Fruit fly (Drosophila melanogaster) whole organism, adult: ENCODE data around the gene rau.

Experiments
- CG11617 ChIP-seq: fragments of 200-800 bp; sonication (Bioruptor generic); optimal IDR thresholded peaks from 2 replicates; lab custom pipeline; 2017; ENCODE audit warnings: mild to moderate bottlenecking, missing biosample characterization, missing genetic modification reagents, missing genetic modification characterization
- CG12768 ChIP-seq: fragments of 200-800 bp; sonication (Bioruptor generic); optimal IDR thresholded peaks from 2 replicates; lab custom pipeline; 2017; ENCODE audit warnings: missing biosample characterization, missing genetic modification characterization, mild to moderate bottlenecking, moderate library complexity, missing genetic modification reagents
- CG14711 ChIP-seq: fragments of 200-800 bp; sonication (Bioruptor generic); optimal IDR thresholded peaks from 2 replicates; lab custom pipeline; 2018; ENCODE audit warnings: missing biosample characterization, mild to moderate bottlenecking, missing genetic modification characterization, moderate library complexity
- CG1620 ChIP-seq: fragments of 200-800 bp; sonication (Bioruptor generic); optimal IDR thresholded peaks from 2 replicates; lab custom pipeline; 2016; ENCODE audit warnings: missing biosample characterization, missing genetic modification characterization
- CG33017 ChIP-seq: fragments of 200-800 bp; sonication (Bioruptor generic); optimal IDR thresholded peaks from 2 replicates; lab custom pipeline; 2018; ENCODE audit warnings: missing biosample characterization, mild to moderate bottlenecking, missing genetic modification characterization, moderate library complexity
- CG5204 ChIP-seq: fragments of 200-800 bp; sonication (Bioruptor generic); optimal IDR thresholded peaks from 2 replicates; lab custom pipeline; 2016; ENCODE audit warnings: missing biosample characterization, missing genetic modification characterization
- CG7045 ChIP-seq: fragments of 200-800 bp; sonication (Bioruptor generic); optimal IDR thresholded peaks from 2 replicates; lab custom pipeline; 2017; ENCODE audit warnings: missing biosample characterization, mild to moderate bottlenecking, missing genetic modification characterization
- CG7101 ChIP-seq: fragments of 200-800 bp; sonication (Bioruptor generic); optimal IDR thresholded peaks from 2 replicates; lab custom pipeline; 2018; ENCODE audit warnings: missing biosample characterization, mild to moderate bottlenecking, missing genetic modification characterization, moderate library complexity
- Clk ChIP-seq: fragments of 200-800 bp; sonication (Bioruptor generic); optimal IDR thresholded peaks from 2 replicates; lab custom pipeline; 2017; ENCODE audit warnings: missing biosample characterization, missing genetic modification characterization
- Crg-1 ChIP-seq: fragments of 200-800 bp; sonication (Bioruptor generic); optimal IDR thresholded peaks from 2 replicates; lab custom pipeline; 2016; ENCODE audit warnings: missing biosample characterization, missing genetic modification characterization
- Hr96 ChIP-seq: fragments of 200-800 bp; sonication (Bioruptor generic); optimal IDR thresholded peaks from 2 replicates; lab custom pipeline; 2016; ENCODE audit warnings: missing biosample characterization, missing genetic modification characterization
- Mnt ChIP-seq: fragments of 200-800 bp; sonication (Bioruptor generic); optimal IDR thresholded peaks from 2 replicates; lab custom pipeline; 2016; ENCODE audit warnings: missing biosample characterization, mild to moderate bottlenecking, missing genetic modification characterization
- bab1 ChIP-seq: fragments of 200-800 bp; sonication (Bioruptor generic); optimal IDR thresholded peaks from 3 replicates; lab custom pipeline; 2019; ENCODE audit warnings: missing biosample characterization, mild to moderate bottlenecking, missing genetic modification characterization, moderate library complexity
- cic ChIP-seq: fragments of 200-800 bp; sonication (Bioruptor generic); optimal IDR thresholded peaks from 2 replicates; lab custom pipeline; 2017; ENCODE audit warnings: missing biosample characterization, mild to moderate bottlenecking, missing genetic modification characterization, moderate library complexity
- cnc ChIP-seq, 2 experiments: fragments of >200 bp; optimal IDR thresholded peaks; 2 replicates each; lab custom pipeline; 2017
- kay ChIP-seq: fragments of 200-800 bp; sonication (Bioruptor generic); peaks from one replicate; lab custom pipeline; 2016; ENCODE audit warnings: missing biosample characterization, missing genetic modification characterization, borderline replicate concordance
- ovo ChIP-seq: fragments of 200-800 bp; sonication (Bioruptor generic); optimal IDR thresholded peaks from 2 replicates; lab custom pipeline; 2016; ENCODE audit warnings: missing biosample characterization, missing genetic modification characterization
- pad ChIP-seq: fragments of 200-800 bp; sonication (Bioruptor generic); optimal IDR thresholded peaks from 3 replicates; lab custom pipeline; 2017; ENCODE audit warnings: missing biosample characterization, missing genetic modification characterization, mild to moderate bottlenecking, moderate library complexity, missing genetic modification reagents
- tj ChIP-seq: fragments of 200-800 bp; sonication (Bioruptor generic); optimal IDR thresholded peaks from 3 replicates; lab custom pipeline; 2017; ENCODE audit warnings: missing biosample characterization, mild to moderate bottlenecking, missing genetic modification characterization, moderate library complexity
- toe ChIP-seq: fragments of 200-800 bp; sonication (Bioruptor generic); optimal IDR thresholded peaks from 2 replicates; lab custom pipeline; 2016; ENCODE audit warnings: missing biosample characterization, missing genetic modification characterization

rau gene

dm6 chr2L:5906893-5907850, 27.9 kb upstream of the rau start, which contains the start of gene bchs:
TSS of gene bchs (plus strand) at chr2L:5907169.
- TF ChIP-seq CG7045 (GFP tag; lab: Kevin White, UChicago) (peak; percentile 18), Hr96 (GFP tag; lab: Kevin White, UChicago) (peak; percentile 56), bab1 (GFP tag; lab: Kevin White, UChicago) (peak; percentile 55), CG12768 (GFP tag; lab: Kevin White, UChicago) (peak; percentile 40), Crg-1 (GFP tag; lab: Kevin White, UChicago) (peak; percentile 52), CG11617 (no peak), kay (peak; percentile 71), cic (GFP tag; lab: Kevin White, UChicago) (peak; percentile 97), CG5204 (peak; percentile 14), Clk (GFP tag; lab: Kevin White, UChicago) (no peak), ovo (GFP tag; lab: Kevin White, UChicago) (peak; percentile 82), pad (peak; percentile 57), CG7101 (peak; percentile 47), CG1620 (peak; percentile 58), CG14711 (tag; lab: Kevin White, UChicago) (peak; percentile 27), Mnt (GFP tag; lab: Kevin White, UChicago) (no peak), CG33017 (tag; lab: Kevin White, UChicago) (no peak), cnc (optimal IDR thresholded peaks at IDR 0.05; lab: Kevin White, UChicago) (no peak), toe (GFP tag; lab: Kevin White, UChicago) (peak; percentile 9), tj (GFP tag; lab: Kevin White, UChicago) (peak; percentile 84)

- no peak for TF ChIP-seq toe (GFP tag; lab: Kevin White, UChicago)
- TF ChIP-seq CG12768 (GFP tag; lab: Kevin White, UChicago), result no peak
- no peak for TF ChIP-seq ovo (GFP tag; lab: Kevin White, UChicago)
- TF ChIP-seq CG5204, result no peak
- TF ChIP-seq Crg-1 (GFP tag; lab: Kevin White, UChicago), result no peak
- no peak for TF ChIP-seq CG14711 (tag; lab: Kevin White, UChicago)
- no peak for TF ChIP-seq cic (GFP tag; lab: Kevin White, UChicago)
- no peak for TF ChIP-seq Clk (GFP tag; lab: Kevin White, UChicago)
- no peak for TF ChIP-seq CG1620
- TF ChIP-seq pad, result no peak
- no peak for TF ChIP-seq CG7045 (GFP tag; lab: Kevin White, UChicago)
Observed at dm6 chr2L:5904585-5904984, 25.3 kb upstream of the rau start, which contains the start of gene CG9021. TSS of gene CG9021 (minus strand) at chr2L:5904689.

dm6 chr2L:5902898-5903297, 23.6 kb upstream of the rau start:
- TF ChIP-seq CG12768 (GFP tag; lab: Kevin White, UChicago) (no peak), CG7101 (no peak), Crg-1 (GFP tag; lab: Kevin White, UChicago) (no peak), ovo (GFP tag; lab: Kevin White, UChicago) (no peak), CG11617 (no peak), bab1 (GFP tag; lab: Kevin White, UChicago) (no peak), kay (no peak)

dm6 chr2L:5901553-5901952, 22.3 kb upstream of the rau start:
- TF ChIP-seq cnc (optimal IDR thresholded peaks at IDR 0.05; lab: Kevin White, UChicago) (no peak), bab1 (GFP tag; lab: Kevin White, UChicago) (no peak), Clk (GFP tag; lab: Kevin White, UChicago) (no peak), CG1620 (no peak), tj (GFP tag; lab: Kevin White, UChicago) (no peak), CG33017 (tag; lab: Kevin White, UChicago) (no peak), Crg-1 (GFP tag; lab: Kevin White, UChicago) (no peak), ovo (GFP tag; lab: Kevin White, UChicago) (no peak), CG5204 (no peak), CG7101 (no peak), kay (no peak), CG7045 (GFP tag; lab: Kevin White, UChicago) (no peak), CG11617 (no peak), toe (GFP tag; lab: Kevin White, UChicago) (no peak), CG14711 (tag; lab: Kevin White, UChicago) (no peak), cic (GFP tag; lab: Kevin White, UChicago) (no peak), Hr96 (GFP tag; lab: Kevin White, UChicago) (no peak), pad (no peak), Mnt (GFP tag; lab: Kevin White, UChicago) (no peak)

- TF ChIP-seq CG7045 (GFP tag; lab: Kevin White, UChicago), result no peak
- TF ChIP-seq Crg-1 (GFP tag; lab: Kevin White, UChicago), result no peak
- TF ChIP-seq CG5204, result no peak
- TF ChIP-seq cic (GFP tag; lab: Kevin White, UChicago), result peak; percentile 31
- no peak for TF ChIP-seq kay
- TF ChIP-seq tj (GFP tag; lab: Kevin White, UChicago), result peak; percentile 98
- peak; percentile 29 for TF ChIP-seq bab1 (GFP tag; lab: Kevin White, UChicago)
Observed at dm6 chr2L:5899170-5899708, 19.9 kb upstream of the rau start.

dm6 chr2L:5894533-5894932, 15.2 kb upstream of the rau start:
- TF ChIP-seq pad (no peak), cic (GFP tag; lab: Kevin White, UChicago) (no peak), Hr96 (GFP tag; lab: Kevin White, UChicago) (no peak), CG33017 (tag; lab: Kevin White, UChicago) (no peak), Crg-1 (GFP tag; lab: Kevin White, UChicago) (no peak), CG1620 (no peak), cnc (optimal IDR thresholded peaks at IDR 0.05; lab: Kevin White, UChicago) (no peak), CG11617 (no peak), bab1 (GFP tag; lab: Kevin White, UChicago) (no peak), toe (GFP tag; lab: Kevin White, UChicago) (no peak), tj (GFP tag; lab: Kevin White, UChicago) (no peak), ovo (GFP tag; lab: Kevin White, UChicago) (no peak), CG14711 (tag; lab: Kevin White, UChicago) (no peak), Clk (GFP tag; lab: Kevin White, UChicago) (no peak), kay (no peak), CG5204 (no peak), CG7101 (no peak)
